Worm (Caenorhabditis elegans): ENCODE results near the gene srg-26.

- TF ChIP-seq flt-1 (GFP tag; IDR thresholded peaks at IDR 0.05), result no peak
- TF ChIP-seq hnd-1 (tag; optimal IDR thresholded peaks at IDR 0.05), result no peak
- no peak for TF ChIP-seq ama-1 (optimal IDR thresholded peaks at IDR 0.05)
- TF ChIP-seq tbx-37 (GFP tag; conservative IDR thresholded peaks at IDR 0.05), result no peak
- TF ChIP-seq sea-1 (GFP tag; conservative IDR thresholded peaks at IDR 0.05), result no peak
- TF ChIP-seq B0310.2 (tag; optimal IDR thresholded peaks at IDR 0.05), result no peak
- no peak for TF ChIP-seq scrt-1 (GFP tag; IDR thresholded peaks at IDR 0.05)
- no peak for TF ChIP-seq hmbx-1 (tag; optimal IDR thresholded peaks at IDR 0.05)
- no peak for TF ChIP-seq aly-1 (tag; optimal IDR thresholded peaks at IDR 0.05)
- no peak for TF ChIP-seq ets-7 (tag; optimal IDR thresholded peaks at IDR 0.05)
- no peak for TF ChIP-seq F13C5.2 (tag; optimal IDR thresholded peaks at IDR 0.05)
- TF ChIP-seq hmg-4 (GFP tag; optimal IDR thresholded peaks at IDR 0.05), result no peak
Observed at ce11 chrV:5301226-5301625, 29.8 kb upstream of the srg-26 start.
